Fruit fly (Drosophila melanogaster): ENCODE measurements around the gene CG12426.

The CG12426 gene

DNA sequence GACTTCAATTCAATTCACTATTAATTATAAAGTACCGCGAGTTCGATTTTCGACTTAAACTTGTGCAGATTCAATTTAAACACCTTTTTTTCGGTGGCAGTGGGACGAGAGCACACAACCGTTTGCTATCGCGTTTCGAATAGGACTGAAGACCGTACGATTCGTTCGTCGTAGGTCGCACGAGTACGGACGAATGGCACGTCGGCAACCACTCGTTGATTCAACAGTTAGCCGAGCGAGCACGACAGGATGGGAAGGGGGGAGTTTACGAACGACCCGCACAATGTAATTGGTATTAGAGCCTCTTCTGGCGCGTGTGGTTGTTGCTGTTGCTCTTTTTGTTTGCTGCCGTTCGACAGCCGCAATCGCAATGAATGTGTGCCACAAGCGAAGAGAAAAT lies 33.5 kb upstream of the CG12426 start, which contains the start of gene CG34353 (continued):
- TF ChIP-seq Meics (GFP tag; optimal IDR thresholded peaks at IDR 0.05): no peak
- TF ChIP-seq CG7839 (tag; optimal IDR thresholded peaks at IDR 0.05): no peak
- no peak for TF ChIP-seq CG3726 (GFP tag; IDR thresholded peaks at IDR 0.05)
- no peak for TF ChIP-seq E2f2 (GFP tag; IDR thresholded peaks at IDR 0.05)
- TF ChIP-seq lilli (GFP tag; optimal IDR thresholded peaks at IDR 0.05): no peak
- no peak for TF ChIP-seq CG12299 (tag; optimal IDR thresholded peaks at IDR 0.05)
- TF ChIP-seq CG7271 (tag; optimal IDR thresholded peaks at IDR 0.05): no peak
- no peak for TF ChIP-seq sqz (GFP tag; optimal IDR thresholded peaks at IDR 0.05)
- no peak for TF ChIP-seq Ets65A (GFP tag)
- TF ChIP-seq CG4730 (GFP tag; IDR thresholded peaks at IDR 0.05): no peak
- no peak for TF ChIP-seq slou (GFP tag; optimal IDR thresholded peaks at IDR 0.05)
- no peak for TF ChIP-seq CG17359 (tag; optimal IDR thresholded peaks at IDR 0.05)
- TF ChIP-seq sima (GFP tag; optimal IDR thresholded peaks at IDR 0.05): no peak
- no peak for TF ChIP-seq Vsx1 (GFP tag; optimal IDR thresholded peaks at IDR 0.05)
- TF ChIP-seq Ada2b (GFP tag; IDR thresholded peaks at IDR 0.05): no peak
- no peak; the same call in 2 of the 3 replicates for TF ChIP-seq CG34422 (GFP tag; IDR thresholded peaks at IDR 0.05)
- TF ChIP-seq B-H2 (GFP tag; optimal IDR thresholded peaks at IDR 0.05): peak; percentile 59
- TF ChIP-seq trh (GFP tag; optimal IDR thresholded peaks at IDR 0.05): no peak
- TF ChIP-seq CG11085 (GFP tag; IDR thresholded peaks at IDR 0.05): no peak
- TF ChIP-seq org-1 (GFP tag; optimal IDR thresholded peaks at IDR 0.05): no peak
- no peak for TF ChIP-seq shn (GFP tag; optimal IDR thresholded peaks at IDR 0.05)
- TF ChIP-seq lbe (GFP tag; optimal IDR thresholded peaks at IDR 0.05): no peak
- TF ChIP-seq slbo (GFP tag; IDR thresholded peaks at IDR 0.05): no peak; the same call in 1 of the 2 replicates
- TF ChIP-seq Nf-YB (GFP tag; optimal IDR thresholded peaks at IDR 0.05): peak; percentile 63
- TF ChIP-seq dm (GFP tag; optimal IDR thresholded peaks at IDR 0.05): no peak
- TF ChIP-seq dimm (GFP tag; IDR thresholded peaks at IDR 0.05): no peak
- no peak for TF ChIP-seq CG14965 (GFP tag; optimal IDR thresholded peaks at IDR 0.05; ENCODE audit: borderline replicate concordance)

DNA sequence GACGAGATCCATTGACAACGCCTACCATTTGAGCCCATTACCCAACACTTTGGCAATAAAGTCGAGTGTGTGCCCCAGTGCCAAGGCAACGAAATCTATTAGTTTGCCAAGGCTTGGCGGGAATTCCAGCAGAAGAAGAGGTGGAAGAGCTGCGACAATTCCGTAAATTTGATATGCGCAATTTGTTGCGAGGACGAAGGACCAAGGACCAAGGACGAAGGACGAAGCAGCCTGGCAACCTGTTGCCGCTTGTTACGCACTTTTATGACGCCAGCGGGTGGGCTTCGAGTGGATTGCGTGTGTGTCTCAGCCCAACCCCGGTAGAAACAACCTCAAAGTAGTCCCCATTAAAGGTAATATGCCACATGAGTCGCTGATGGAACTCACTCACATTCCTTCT lies 15.9 kb upstream of the CG12426 start:
- TF ChIP-seq CG34422 (GFP tag; IDR thresholded peaks at IDR 0.05): 0 out of 3 replicates have a peak, but pooled peaks have one; percentile 17
- TF ChIP-seq kay (GFP tag; optimal IDR thresholded peaks at IDR 0.05): no peak
- TF ChIP-seq scrt (GFP tag; optimal IDR thresholded peaks at IDR 0.05): peak; percentile 93
- no peak for TF ChIP-seq Vsx1 (GFP tag; optimal IDR thresholded peaks at IDR 0.05)
- TF ChIP-seq CG9727 (GFP tag; optimal IDR thresholded peaks at IDR 0.05): no peak
- no peak for TF ChIP-seq NfI (GFP tag; optimal IDR thresholded peaks at IDR 0.05)
- peak; percentile 89 for TF ChIP-seq abd-A (tag; optimal IDR thresholded peaks at IDR 0.05)
- no peak for TF ChIP-seq fd3F (GFP tag; optimal IDR thresholded peaks at IDR 0.05)
- no peak for TF ChIP-seq CG12391 (tag; optimal IDR thresholded peaks at IDR 0.05)
- no peak for TF ChIP-seq NC2α (GFP tag; optimal IDR thresholded peaks at IDR 0.05)

DNA sequence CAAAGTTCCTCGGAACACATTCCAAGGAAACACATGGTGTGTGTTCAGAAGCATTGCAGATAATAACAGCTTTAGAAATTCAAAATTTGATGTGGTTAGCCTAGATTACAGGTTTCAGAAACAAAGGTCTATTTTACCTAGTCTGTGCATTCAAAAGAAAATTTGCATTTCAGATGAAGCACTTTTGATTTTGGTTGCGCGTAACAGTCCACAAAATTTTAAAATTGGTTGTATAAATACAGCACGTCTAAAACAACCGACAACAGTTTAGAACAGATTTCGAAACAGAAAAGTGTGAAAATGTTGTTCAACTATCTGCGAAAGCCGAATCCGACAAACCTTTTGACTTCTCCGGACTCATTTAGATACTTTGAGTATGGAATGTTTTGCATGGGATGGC lies 26.5 kb downstream of the CG12426 start, which contains the start of gene Or98a:
Gene Or98a (plus strand): TSS at position 301 of the 400 bp plus-strand sequence.
- no peak for TF ChIP-seq jumu (GFP tag; optimal IDR thresholded peaks at IDR 0.05)
- no peak for TF ChIP-seq CG9932 (GFP tag; IDR thresholded peaks at IDR 0.05)
- no peak for TF ChIP-seq Spps (tag; optimal IDR thresholded peaks at IDR 0.05)
- TF ChIP-seq CG8388 (GFP tag; optimal IDR thresholded peaks at IDR 0.05): no peak
- TF ChIP-seq exex (tag; optimal IDR thresholded peaks at IDR 0.05): no peak
- TF ChIP-seq CTCF (GFP tag; optimal IDR thresholded peaks at IDR 0.05): no peak
- no peak for TF ChIP-seq CG9437 (GFP tag; optimal IDR thresholded peaks at IDR 0.05)
- TF ChIP-seq aop (GFP tag; IDR thresholded peaks at IDR 0.05): no peak
- TF ChIP-seq Bgb (GFP tag; IDR thresholded peaks at IDR 0.05; ENCODE audit: partially characterized antibody): no peak

Data from whole organism, embryonic.